Fruit fly (Drosophila melanogaster): ENCODE data around the gene CG11983.
A peak's percentile ranks its signal among the peaks of the same experiment; 100 is the strongest.

The CG11983 gene

dm6 chr3R:9013765-9014380, 5.8 kb downstream of the CG11983 start:
- TF ChIP-seq CG17801 (GFP tag; optimal IDR thresholded peaks at IDR 0.05; ENCODE audit: partially characterized antibody): peak; percentile 35

DNA sequence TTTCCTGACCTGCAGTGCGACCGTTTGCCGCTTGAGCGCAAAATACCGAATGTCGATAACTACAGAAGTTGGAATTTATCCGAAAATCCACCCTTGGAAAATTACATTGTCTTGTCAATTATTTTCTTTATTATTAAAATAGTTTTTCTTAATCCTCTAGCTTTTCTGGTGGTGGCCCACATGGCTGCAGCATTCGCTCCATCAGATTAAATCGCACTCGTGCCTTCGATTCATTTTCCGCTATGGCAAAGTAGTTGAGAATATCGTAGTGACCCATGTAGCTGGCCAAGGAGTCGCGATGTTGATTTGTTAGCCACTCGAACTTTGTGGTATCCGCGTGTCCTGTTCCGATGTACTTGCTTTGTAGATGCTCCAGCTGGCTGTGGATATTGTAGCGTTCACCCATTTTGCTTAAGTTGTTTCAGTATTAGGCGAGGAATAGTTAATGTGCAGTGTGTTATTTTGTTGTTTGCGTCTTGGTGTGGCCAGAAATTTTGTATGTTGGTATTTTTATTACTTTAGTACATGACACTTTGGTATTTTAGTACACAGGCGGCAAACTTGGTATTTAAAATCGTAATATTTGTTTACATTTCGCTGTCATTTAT, 6.8 kb downstream of the CG11983 start, which contains the start of the genes Kcmf1, Sf3b5 and CG11986:
TSS of gene Kcmf1 (minus strand) at position 51 of the 608 bp plus-strand sequence.
TSS of gene Sf3b5 (minus strand) at position 483 of the 608 bp plus-strand sequence.
TSS of gene CG11986 (plus strand) at position 588 of the 608 bp plus-strand sequence.
- no peak for TF ChIP-seq CG17801 (GFP tag; optimal IDR thresholded peaks at IDR 0.05; ENCODE audit: partially characterized antibody)

dm6 chr3R:9016869-9017268, 8.7 kb downstream of the CG11983 start:
- TF ChIP-seq CG17801 (GFP tag; optimal IDR thresholded peaks at IDR 0.05; ENCODE audit: partially characterized antibody): peak; percentile 46

DNA sequence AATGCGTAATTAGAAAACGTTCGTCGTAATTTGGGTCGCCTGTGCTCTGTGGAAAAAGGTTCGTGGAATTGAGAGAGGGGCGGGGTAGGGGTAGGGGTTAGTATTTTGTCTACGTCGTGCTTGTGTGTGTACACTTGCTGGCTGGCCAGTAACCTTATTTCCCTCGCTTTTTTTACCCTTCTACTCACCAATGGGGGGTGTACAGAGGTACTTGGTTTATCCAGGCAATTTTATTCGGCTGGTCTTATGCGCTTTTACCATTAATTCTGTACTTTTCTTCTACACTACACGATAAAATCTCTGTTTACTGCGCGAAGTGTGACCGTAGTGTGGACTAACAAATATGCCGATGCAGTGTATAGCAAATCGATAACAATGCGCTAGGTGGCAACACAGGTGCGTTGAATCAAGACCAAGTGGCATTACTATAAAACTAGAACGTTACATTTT, 11.6 kb downstream of the CG11983 start, which contains the start of gene tgo:
TSS of gene tgo (minus strand) at position 334 of the 450 bp plus-strand sequence.
- TF ChIP-seq CG17801 (GFP tag; optimal IDR thresholded peaks at IDR 0.05; ENCODE audit: partially characterized antibody): peak; percentile 16

- TF ChIP-seq CG17801 (GFP tag; optimal IDR thresholded peaks at IDR 0.05; ENCODE audit: partially characterized antibody): no peak
Measured at dm6 chr3R:9023934-9024333, 15.8 kb downstream of the CG11983 start.

dm6 chr3R:9024835-9025510, 16.9 kb downstream of the CG11983 start:
- no peak for TF ChIP-seq CG17801 (GFP tag; optimal IDR thresholded peaks at IDR 0.05; ENCODE audit: partially characterized antibody)

dm6 chr3R:9027082-9027481, 19.0 kb downstream of the CG11983 start:
- TF ChIP-seq CG17801 (GFP tag; optimal IDR thresholded peaks at IDR 0.05; ENCODE audit: partially characterized antibody): no peak

DNA sequence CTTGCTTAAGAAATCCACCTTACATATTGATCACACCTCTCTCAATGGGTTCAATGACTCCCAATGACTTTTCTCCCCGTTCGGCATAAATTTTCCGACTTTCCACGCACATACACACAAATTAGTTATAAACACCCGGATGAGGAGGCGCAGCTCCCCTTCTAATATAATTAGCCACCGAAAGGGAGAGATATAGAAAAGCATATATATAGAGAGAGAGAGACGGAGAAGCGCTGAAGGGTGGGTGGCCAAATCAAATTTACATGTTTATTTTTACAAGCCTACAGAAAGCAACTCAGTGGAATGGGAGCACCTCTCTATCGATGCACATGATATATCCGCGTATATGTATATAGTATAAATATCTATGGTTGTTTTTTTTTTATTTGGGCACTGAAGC, 20.6 kb downstream of the CG11983 start:
- TF ChIP-seq CG17801 (GFP tag; optimal IDR thresholded peaks at IDR 0.05; ENCODE audit: partially characterized antibody): no peak

DNA sequence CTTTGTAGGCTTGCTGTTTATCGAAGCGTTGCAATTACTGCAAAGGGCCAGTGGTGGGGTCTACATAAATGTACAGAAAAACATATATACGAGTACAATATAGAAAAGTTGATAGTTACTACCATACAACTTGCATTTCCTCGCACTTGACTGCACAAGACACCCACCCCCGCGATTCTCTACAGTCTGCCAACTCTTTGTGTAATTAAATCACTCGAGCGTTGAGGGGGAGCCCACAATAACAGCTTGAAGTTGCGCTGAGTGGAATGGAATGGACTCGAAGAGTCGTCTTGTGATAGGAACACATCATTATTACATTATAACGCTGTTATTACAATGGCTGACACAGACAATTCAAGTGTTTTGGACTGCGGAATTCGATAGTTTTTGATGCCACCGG, 21.3 kb downstream of the CG11983 start:
- TF ChIP-seq CG17801 (GFP tag; optimal IDR thresholded peaks at IDR 0.05; ENCODE audit: partially characterized antibody): no peak

DNA sequence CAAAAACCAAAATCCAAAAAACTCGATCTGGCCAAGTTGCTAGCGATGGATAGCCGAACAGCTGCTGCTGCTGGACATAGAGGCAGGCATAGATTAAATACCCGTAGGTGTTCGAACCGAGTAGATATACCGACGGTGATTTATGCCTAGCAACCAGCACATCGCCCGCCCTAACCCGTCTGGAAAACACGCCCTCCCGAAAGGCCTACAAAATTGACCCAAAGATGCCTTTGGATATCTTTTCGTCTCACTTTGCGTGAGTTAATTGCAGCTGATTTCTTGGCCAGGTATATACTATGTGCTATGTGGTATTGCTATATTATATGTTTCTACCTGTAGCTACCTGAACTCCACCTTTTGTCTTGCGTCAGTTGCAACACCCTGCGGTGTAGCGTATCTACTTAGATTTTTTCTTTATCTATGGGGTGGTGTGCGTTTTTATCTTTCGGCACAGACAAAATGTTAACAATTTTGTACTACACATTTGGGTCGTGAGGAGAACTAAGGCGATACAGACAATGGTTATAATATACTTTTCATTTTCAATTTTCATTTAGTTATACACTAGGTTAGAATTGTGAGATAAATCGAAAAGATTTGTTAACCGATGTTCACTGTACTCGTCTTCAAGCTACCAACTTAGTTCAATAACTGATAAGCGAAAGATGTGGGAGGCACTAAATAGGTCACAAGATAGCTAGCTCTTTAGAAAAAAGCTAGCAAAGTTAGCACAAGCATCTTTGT, 22.1 kb downstream of the CG11983 start:
- TF ChIP-seq CG17801 (GFP tag; optimal IDR thresholded peaks at IDR 0.05; ENCODE audit: partially characterized antibody): no peak

- TF ChIP-seq CG17801 (GFP tag; optimal IDR thresholded peaks at IDR 0.05; ENCODE audit: partially characterized antibody): no peak
Measured at dm6 chr3R:9030750-9031128, 22.6 kb downstream of the CG11983 start.

DNA sequence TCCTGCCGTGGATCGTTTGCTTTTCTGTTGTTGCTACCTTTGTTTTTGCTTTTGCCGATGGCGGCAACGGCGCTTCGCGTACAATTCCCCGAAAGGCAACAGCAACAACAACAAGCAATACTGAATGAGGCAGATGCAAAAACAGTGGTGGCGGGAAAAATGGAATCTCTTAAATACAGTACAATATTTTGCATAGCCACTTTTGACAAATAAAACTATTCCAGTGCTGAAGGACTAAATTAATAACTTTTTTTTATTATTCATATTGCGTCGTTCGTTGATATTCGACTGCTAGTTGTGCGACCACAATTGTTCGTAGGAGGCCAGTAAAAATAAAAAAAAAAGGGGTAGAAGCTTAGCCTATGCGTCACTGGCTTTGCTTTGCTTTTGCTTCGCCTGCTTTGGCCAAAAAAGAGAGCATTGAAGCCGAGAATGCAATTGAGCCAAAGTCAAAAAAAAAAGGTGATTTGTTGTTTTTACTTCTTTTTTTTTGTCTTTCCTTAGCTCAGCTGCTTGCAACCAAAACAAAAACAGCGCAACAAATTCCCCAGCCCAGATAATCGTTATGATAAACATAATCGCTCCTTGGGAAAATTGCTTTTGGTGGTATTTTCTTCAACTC, 23.8 kb downstream of the CG11983 start:
- TF ChIP-seq CG17801 (GFP tag; optimal IDR thresholded peaks at IDR 0.05; ENCODE audit: partially characterized antibody): peak; percentile 86

DNA sequence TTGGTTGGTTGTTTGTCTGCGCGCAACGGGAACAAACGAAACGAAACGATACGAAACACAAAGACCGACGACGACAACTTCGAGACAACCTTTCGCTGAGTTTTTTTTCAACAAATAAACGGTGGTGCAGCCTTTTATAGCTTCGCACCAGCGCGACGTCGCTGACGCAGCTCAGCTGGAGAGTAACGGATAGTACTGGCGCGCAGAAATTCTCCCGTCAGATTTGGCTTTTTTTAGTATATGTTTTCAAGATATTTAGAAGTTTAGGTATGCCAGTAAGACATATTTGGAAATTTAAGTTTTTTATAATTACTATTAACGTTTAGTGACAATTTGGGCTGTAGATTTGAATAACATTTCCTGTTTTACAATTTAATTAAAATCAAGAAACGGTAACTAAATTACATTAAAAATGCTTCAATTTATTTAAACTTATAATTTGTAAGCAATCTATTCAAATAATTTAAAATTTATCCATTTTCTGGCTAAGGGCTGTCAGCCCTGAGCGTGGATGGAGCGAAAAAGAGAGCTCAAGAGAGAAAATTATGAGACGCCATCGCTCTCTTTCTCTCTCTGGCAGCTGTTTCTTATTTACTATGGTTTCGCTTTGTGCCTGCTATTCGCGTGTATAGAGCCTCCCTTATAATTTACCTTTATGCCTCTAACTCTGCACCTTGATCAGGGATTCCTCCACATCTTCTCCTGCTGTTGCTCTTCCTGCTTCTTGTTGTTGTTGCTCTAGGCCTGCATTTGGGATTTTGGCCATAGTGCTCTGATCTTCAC, 25.7 kb downstream of the CG11983 start:
- TF ChIP-seq CG17801 (GFP tag; optimal IDR thresholded peaks at IDR 0.05; ENCODE audit: partially characterized antibody): peak; percentile 88

DNA sequence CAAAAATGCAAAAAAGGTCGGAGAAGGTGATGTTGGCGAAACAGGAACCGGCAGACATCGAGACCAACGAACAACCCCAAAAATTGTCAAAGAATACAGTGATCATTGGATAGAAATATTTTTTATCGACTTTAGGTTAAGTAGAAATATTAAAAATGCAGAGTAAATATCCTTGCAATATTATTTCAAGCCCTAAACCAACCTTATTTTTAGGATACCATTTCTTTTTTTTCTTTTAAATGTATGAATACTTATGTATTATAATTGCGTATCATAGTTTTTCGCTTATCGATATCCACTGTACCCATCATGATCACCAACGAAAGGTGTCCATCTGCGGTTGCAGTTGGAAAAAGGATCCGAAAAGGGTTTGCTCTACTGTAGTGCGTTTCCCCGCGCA, 27.1 kb downstream of the CG11983 start:
- TF ChIP-seq CG17801 (GFP tag; optimal IDR thresholded peaks at IDR 0.05; ENCODE audit: partially characterized antibody): no peak
